Worm (Caenorhabditis elegans) whole organism, midembryonic: Measurements from ENCODE around the gene C06B3.1.

Experiments
- flt-1 ChIP-seq: fragments of 200-800 bp; sonication (Bioruptor generic); IDR thresholded peaks from 2 replicates; pipeline ENCODE4 v1.3.6; 2022; ENCODE audit warnings: missing genetic modification characterization, missing compliant biosample characterization
- ref-1 ChIP-seq: fragments of 200-800 bp; sonication (Bioruptor generic); conservative IDR thresholded peaks from 2 replicates; pipeline ENCODE4 v1.3.6; 2022; ENCODE audit warnings: missing genetic modification reagents, missing genetic modification characterization, missing compliant biosample characterization
- ztf-23 ChIP-seq: fragments of 200-800 bp; sonication (Bioruptor generic); IDR thresholded peaks from 2 replicates; pipeline ENCODE4 v1.3.6; 2022; ENCODE audit warnings: missing genetic modification reagents, missing genetic modification characterization, missing compliant biosample characterization

- TF ChIP-seq ztf-23 (GFP tag; lab: Robert Waterston, UW) (no peak), flt-1 (no peak), ref-1 (GFP tag; lab: Robert Waterston, UW) (no peak)
Observed at ce11 chrV:13873323-13873722, 29.3 kb upstream of the C06B3.1 start.
